Worm (Caenorhabditis elegans) whole organism, L2 larva: Measurements from ENCODE around the gene str-82.

Experiments used
- ceh-82 ChIP-seq: fragments of 150-350 bp; optimal IDR thresholded peaks from 2 replicates; lab custom pipeline; 2014; ENCODE audit warnings: missing biosample characterization, missing genetic modification characterization
- nhr-12 ChIP-seq: fragments of 150-350 bp; optimal IDR thresholded peaks from 2 replicates; lab custom pipeline; 2014; ENCODE audit warnings: missing biosample characterization, missing genetic modification characterization
- snpc-4 ChIP-seq: fragments of 150-350 bp; optimal IDR thresholded peaks from 2 replicates; lab custom pipeline; 2014; ENCODE audit warnings: missing biosample characterization, missing genetic modification characterization
- unc-62 ChIP-seq: fragments of 150-350 bp; optimal IDR thresholded peaks from 2 replicates; lab custom pipeline; 2014; ENCODE audit warnings: missing biosample characterization, missing genetic modification reagents, missing genetic modification characterization
- zag-1 ChIP-seq: fragments of 150-350 bp; optimal IDR thresholded peaks from 2 replicates; lab custom pipeline; 2014; ENCODE audit warnings: missing biosample characterization, missing genetic modification characterization

DNA sequence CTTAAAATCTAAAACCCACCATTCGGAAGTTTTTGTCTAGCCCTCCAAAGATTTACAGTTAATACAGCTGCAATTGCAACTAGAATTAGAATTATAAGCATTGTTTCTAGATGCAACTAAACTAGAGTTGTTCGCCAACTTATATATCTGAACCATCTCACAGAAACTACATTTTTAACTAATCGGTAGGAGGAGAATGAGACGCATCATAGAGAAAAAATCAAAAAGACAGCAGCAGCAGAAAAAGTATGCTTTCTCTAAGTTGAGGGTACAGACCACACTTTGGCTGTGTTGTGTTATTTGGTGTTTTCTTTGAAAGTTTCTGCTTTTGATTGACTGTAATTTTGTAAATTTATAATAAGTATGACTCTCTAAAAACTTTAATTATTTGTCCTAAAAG lies 10.7 kb upstream of the str-82 start, which contains the start of gene cyp-34A7:
- TF ChIP-seq zag-1 (tag; lab: Kevin White, UChicago) (no peak), ceh-82 (tag; lab: Kevin White, UChicago) (no peak), nhr-12 (tag; lab: Kevin White, UChicago) (no peak), snpc-4 (no peak), unc-62 (GFP tag; lab: Kevin White, UChicago) (no peak)
